Fruit fly (Drosophila melanogaster) whole organism, embryonic: Measurements from ENCODE around the gene CG4660.

Experiments
- Antp ChIP-seq: fragments of 200-800 bp; sonication (Bioruptor generic); optimal IDR thresholded peaks from 3 replicates; lab custom pipeline; 2016; ENCODE audit warnings: missing biosample characterization, missing genetic modification characterization
- CG1024 ChIP-seq: fragments of 200-800 bp; sonication (Bioruptor generic); IDR thresholded peaks from 2 replicates; pipeline ENCODE4 v1.3.6; 2022; ENCODE audit warnings: missing biosample characterization, missing genetic modification characterization
- CG10274 ChIP-seq: fragments of 200-800 bp; sonication (Bioruptor generic); optimal IDR thresholded peaks from 3 replicates; lab custom pipeline; 2017; ENCODE audit warnings: missing biosample characterization, mild to moderate bottlenecking, missing genetic modification characterization
- CG11504 ChIP-seq: fragments of 200-800 bp; sonication (Bioruptor generic); optimal IDR thresholded peaks from 3 replicates; lab custom pipeline; 2019; ENCODE audit warnings: missing biosample characterization, mild to moderate bottlenecking, missing genetic modification characterization, moderate library complexity
- CG12236 ChIP-seq: fragments of 200-800 bp; sonication (Bioruptor generic); optimal IDR thresholded peaks from 2 replicates; lab custom pipeline; 2016; ENCODE audit warnings: missing biosample characterization, missing genetic modification characterization
- CG12299 ChIP-seq: fragments of 200-800 bp; sonication (Bioruptor generic); optimal IDR thresholded peaks from 2 replicates; lab custom pipeline; 2018; ENCODE audit warnings: missing biosample characterization, mild to moderate bottlenecking, missing genetic modification characterization
- CG16815 ChIP-seq: fragments of 200-800 bp; sonication (Bioruptor generic); optimal IDR thresholded peaks from 3 replicates; lab custom pipeline; 2017; ENCODE audit warnings: missing biosample characterization, mild to moderate bottlenecking, missing genetic modification characterization
- CG17802 ChIP-seq: fragments of 200-800 bp; sonication (Bioruptor generic); optimal IDR thresholded peaks from 2 replicates; lab custom pipeline; 2018; ENCODE audit warnings: missing biosample characterization, mild to moderate bottlenecking, missing genetic modification characterization, moderate library complexity
- CG17829 ChIP-seq: fragments of 200-800 bp; optimal IDR thresholded peaks from 2 replicates; lab custom pipeline; 2019; ENCODE audit warnings: missing biosample characterization, mild to moderate bottlenecking, missing genetic modification characterization, moderate library complexity
- CG1792 ChIP-seq: fragments of 200-800 bp; sonication (Bioruptor generic); optimal IDR thresholded peaks from 2 replicates; lab custom pipeline; 2016; ENCODE audit warnings: missing biosample characterization, missing genetic modification characterization
- CG2120 ChIP-seq: fragments of 200-800 bp; sonication (Bioruptor generic); optimal IDR thresholded peaks from 3 replicates; lab custom pipeline; 2016; ENCODE audit warnings: missing biosample characterization, missing genetic modification characterization
- CG2129 ChIP-seq: fragments of 200-800 bp; sonication (Bioruptor generic); IDR thresholded peaks from 2 replicates; pipeline ENCODE4 v1.3.6; 2022; ENCODE audit warnings: missing biosample characterization, missing genetic modification characterization; ENCODE audit not compliant: partially characterized antibody
- CG31365 ChIP-seq: fragments of 200-800 bp; sonication (Bioruptor generic); optimal IDR thresholded peaks from 2 replicates; lab custom pipeline; 2018; ENCODE audit warnings: missing biosample characterization, mild to moderate bottlenecking, missing genetic modification characterization
- CG5953 ChIP-seq: fragments of 200-800 bp; sonication (Bioruptor generic); IDR thresholded peaks from 2 replicates; pipeline ENCODE4 v1.3.6; 2022; ENCODE audit warnings: missing biosample characterization, missing genetic modification characterization
- CG6765 ChIP-seq: fragments of 200-800 bp; sonication (Bioruptor generic); optimal IDR thresholded peaks from 3 replicates; lab custom pipeline; 2017; ENCODE audit warnings: missing biosample characterization, mild to moderate bottlenecking, missing genetic modification characterization
- CG7372 ChIP-seq: fragments of 200-800 bp; sonication (Bioruptor generic); IDR thresholded peaks from 2 replicates; pipeline ENCODE4 v1.3.6; 2022; ENCODE audit warnings: missing biosample characterization, missing genetic modification characterization
- CG7928 ChIP-seq: fragments of 200-800 bp; sonication (Bioruptor generic); optimal IDR thresholded peaks from 2 replicates; lab custom pipeline; 2017; ENCODE audit warnings: missing biosample characterization, mild to moderate bottlenecking, missing genetic modification characterization
- CG8388 ChIP-seq: fragments of 200-800 bp; sonication (Bioruptor generic); optimal IDR thresholded peaks from 2 replicates; lab custom pipeline; 2019; ENCODE audit warnings: missing biosample characterization, mild to moderate bottlenecking, missing genetic modification characterization, moderate library complexity
- CG9876 ChIP-seq: fragments of 200-800 bp; sonication (Bioruptor generic); optimal IDR thresholded peaks from 2 replicates; lab custom pipeline; 2016; ENCODE audit warnings: missing biosample characterization, missing genetic modification characterization
- Camta ChIP-seq: fragments of 200-800 bp; sonication (Bioruptor generic); optimal IDR thresholded peaks from 2 replicates; lab custom pipeline; 2016; ENCODE audit warnings: missing biosample characterization, missing genetic modification characterization
- D19B ChIP-seq: fragments of 200-800 bp; sonication (Bioruptor generic); optimal IDR thresholded peaks from 2 replicates; lab custom pipeline; 2017; ENCODE audit warnings: missing biosample characterization, mild to moderate bottlenecking, missing genetic modification characterization
- Dbx ChIP-seq: fragments of 200-800 bp; sonication (Bioruptor generic); IDR thresholded peaks from 3 replicates; pipeline ENCODE4 v1.3.6; 2022; ENCODE audit warnings: missing biosample characterization, missing genetic modification characterization
- Dip3 ChIP-seq: fragments of 200-800 bp; sonication (Bioruptor generic); optimal IDR thresholded peaks from 3 replicates; lab custom pipeline; 2016; ENCODE audit warnings: missing biosample characterization, missing genetic modification characterization
- Dll ChIP-seq: fragments of 200-800 bp; sonication (Bioruptor generic); IDR thresholded peaks from 4 replicates; pipeline ENCODE4 v1.3.6; 2022; ENCODE audit warnings: missing biosample characterization, missing genetic modification characterization; ENCODE audit not compliant: partially characterized antibody
- Elba2 ChIP-seq: fragments of 200-800 bp; sonication (Bioruptor generic); optimal IDR thresholded peaks from 3 replicates; lab custom pipeline; 2016; ENCODE audit warnings: missing biosample characterization, missing genetic modification characterization
- Hand ChIP-seq: fragments of 200-800 bp; sonication (Bioruptor generic); optimal IDR thresholded peaks from 2 replicates; lab custom pipeline; 2017; ENCODE audit warnings: mild to moderate bottlenecking, missing biosample characterization, missing genetic modification reagents, missing genetic modification characterization
- Hmr ChIP-seq: fragments of 200-800 bp; sonication (Bioruptor generic); optimal IDR thresholded peaks from 3 replicates; lab custom pipeline; 2017; ENCODE audit warnings: mild to moderate bottlenecking, missing biosample characterization, missing genetic modification reagents, missing genetic modification characterization
- Hr51 ChIP-seq, 2 experiments: fragments of 200-800 bp; sonication (Bioruptor generic); optimal IDR thresholded peaks; 2 replicates in 1 of 2; 3 replicates in 1 of 2; lab custom pipeline; 2016 to 2018; ENCODE audit warnings: missing biosample characterization in 2 of 2, missing genetic modification characterization in 2 of 2, mild to moderate bottlenecking in 1 of 2, moderate library complexity in 1 of 2
- Neu2 ChIP-seq: fragments of 200-800 bp; sonication (Bioruptor generic); optimal IDR thresholded peaks from 3 replicates; lab custom pipeline; 2016; ENCODE audit warnings: missing biosample characterization, missing genetic modification characterization, borderline replicate concordance
- PHDP ChIP-seq: fragments of 200-800 bp; sonication (Bioruptor generic); optimal IDR thresholded peaks from 3 replicates; lab custom pipeline; 2018; ENCODE audit warnings: missing biosample characterization, mild to moderate bottlenecking, missing genetic modification characterization, moderate library complexity
- Scr ChIP-seq: fragments of 200-800 bp; sonication (Bioruptor generic); IDR thresholded peaks from 2 replicates; pipeline ENCODE4 v1.3.6; 2022; ENCODE audit warnings: missing biosample characterization, missing genetic modification characterization; ENCODE audit not compliant: partially characterized antibody
- Sry-δ ChIP-seq: fragments of 200-800 bp; sonication (Bioruptor generic); optimal IDR thresholded peaks from 2 replicates; lab custom pipeline; 2016; ENCODE audit warnings: missing biosample characterization, missing genetic modification characterization
- ash1 ChIP-seq: fragments of 200-800 bp; sonication (Bioruptor generic); optimal IDR thresholded peaks from 2 replicates; lab custom pipeline; 2018; ENCODE audit warnings: missing biosample characterization, mild to moderate bottlenecking, missing genetic modification characterization
- bigmax ChIP-seq: fragments of 200-800 bp; sonication (Bioruptor generic); optimal IDR thresholded peaks from 2 replicates; lab custom pipeline; 2018; ENCODE audit warnings: missing biosample characterization, mild to moderate bottlenecking, missing genetic modification characterization
- esg ChIP-seq: fragments of 200-800 bp; sonication (Bioruptor generic); conservative IDR thresholded peaks from 2 replicates; pipeline ENCODE4 v1.3.6; 2022; ENCODE audit warnings: missing biosample characterization, missing genetic modification characterization
- fd102C ChIP-seq: fragments of 200-800 bp; sonication (Bioruptor generic); optimal IDR thresholded peaks from 2 replicates; lab custom pipeline; 2018; ENCODE audit warnings: missing biosample characterization, mild to moderate bottlenecking, missing genetic modification characterization, moderate library complexity
- grau ChIP-seq: fragments of 200-800 bp; optimal IDR thresholded peaks from 3 replicates; lab custom pipeline; 2019; ENCODE audit warnings: missing biosample characterization, mild to moderate bottlenecking, missing genetic modification characterization, moderate library complexity
- gsb ChIP-seq: fragments of 200-800 bp; sonication (Bioruptor generic); IDR thresholded peaks from 2 replicates; pipeline ENCODE4 v1.3.6; 2022; ENCODE audit warnings: missing biosample characterization, missing genetic modification characterization
- klu ChIP-seq: fragments of 200-800 bp; sonication (Bioruptor generic); IDR thresholded peaks from 2 replicates; pipeline ENCODE4 v1.3.6; 2022; ENCODE audit warnings: missing biosample characterization, missing genetic modification characterization
- lab ChIP-seq: fragments of 200-800 bp; sonication (Bioruptor generic); optimal IDR thresholded peaks from 3 replicates; lab custom pipeline; 2017; ENCODE audit warnings: missing biosample characterization, missing genetic modification characterization, mild to moderate bottlenecking, moderate library complexity, missing genetic modification reagents
- lov ChIP-seq, 2 experiments: fragments of 200-800 bp in 1 of 2; fragments of >200 bp in 1 of 2; sonication (Bioruptor generic) in 1 of 2; IDR thresholded peaks in 1 of 2; optimal IDR thresholded peaks in 1 of 2; 2 replicates in 1 of 2; 3 replicates in 1 of 2; pipeline versions ENCODE4 v1.3.6 to Lab custom; 2017 to 2022; ENCODE audit warnings: missing biosample characterization in 1 of 2, missing genetic modification characterization in 1 of 2
- pho ChIP-seq: fragments of 200-800 bp; sonication (Bioruptor generic); optimal IDR thresholded peaks from 2 replicates; lab custom pipeline; 2016; ENCODE audit warnings: missing biosample characterization, missing genetic modification characterization
- psq ChIP-seq: fragments of 200-800 bp; sonication (Bioruptor generic); optimal IDR thresholded peaks from 2 replicates; lab custom pipeline; 2017; ENCODE audit warnings: missing biosample characterization, missing genetic modification characterization
- stwl ChIP-seq: fragments of 200-800 bp; sonication (Bioruptor generic); optimal IDR thresholded peaks from 3 replicates; lab custom pipeline; 2018; ENCODE audit warnings: missing biosample characterization, mild to moderate bottlenecking, missing genetic modification characterization, moderate library complexity
- tgo ChIP-seq: fragments of 200-800 bp; sonication (Bioruptor generic); IDR thresholded peaks from 3 replicates; pipeline ENCODE4 v1.3.6; 2022; ENCODE audit warnings: missing biosample characterization, missing genetic modification characterization
- toy ChIP-seq: fragments of 200-800 bp; sonication (Bioruptor generic); IDR thresholded peaks from 2 replicates; pipeline ENCODE4 v1.3.6; 2022; ENCODE audit warnings: missing biosample characterization, missing genetic modification characterization
- trem ChIP-seq: fragments of 200-800 bp; optimal IDR thresholded peaks from 3 replicates; lab custom pipeline; 2019; ENCODE audit warnings: missing biosample characterization, mild to moderate bottlenecking, missing genetic modification characterization, moderate library complexity
- tup ChIP-seq: fragments of 200-800 bp; sonication (Bioruptor generic); optimal IDR thresholded peaks from 2 replicates; lab custom pipeline; 2016; ENCODE audit warnings: missing biosample characterization, mild to moderate bottlenecking, missing genetic modification characterization, moderate library complexity
- usp ChIP-seq: fragments of >200 bp; optimal IDR thresholded peaks from 2 replicates; lab custom pipeline; 2017; ENCODE audit warnings: missing biosample characterization, missing genetic modification characterization
- zen ChIP-seq: fragments of 200-800 bp; sonication (Bioruptor generic); optimal IDR thresholded peaks from 3 replicates; lab custom pipeline; 2018; ENCODE audit warnings: missing biosample characterization, mild to moderate bottlenecking, missing genetic modification characterization, moderate library complexity

CG4660 gene

DNA sequence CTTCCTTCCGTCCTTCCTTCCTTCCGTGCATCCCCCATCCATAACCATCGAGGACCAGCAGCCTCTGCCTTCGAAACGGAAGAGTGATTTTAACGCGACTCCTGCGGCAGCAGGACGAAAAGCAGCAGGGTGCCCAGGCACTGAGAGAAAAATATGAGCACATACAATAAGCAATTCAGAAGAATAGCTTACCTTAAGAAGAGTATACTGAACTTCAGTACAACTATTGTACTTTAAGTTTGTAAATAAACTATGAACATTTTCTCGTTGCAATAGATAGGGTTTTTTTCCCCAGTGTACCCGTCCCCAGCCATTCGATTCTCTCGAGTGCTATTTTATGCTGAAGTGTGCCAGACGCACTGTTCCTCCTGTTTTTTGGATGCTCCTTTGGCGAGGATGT is 49.5 kb downstream of the CG4660 start (continued):
- no peak for TF ChIP-seq Scr (GFP tag; lab: Robert Waterston, UW)
- peak; percentile 79 for TF ChIP-seq grau (tag; lab: Kevin White, UChicago)
- TF ChIP-seq CG17802 (tag; lab: Kevin White, UChicago), result peak; percentile 38
- peak; percentile 57 for TF ChIP-seq CG1792 (GFP tag; lab: Kevin White, UChicago)
- peak; percentile 9 for TF ChIP-seq CG10274 (GFP tag; lab: Kevin White, UChicago)
- TF ChIP-seq Dbx (GFP tag; lab: Robert Waterston, UW), result peak; percentile 70; the same call in 1 of the 3 replicates
- TF ChIP-seq stwl (tag; lab: Kevin White, UChicago), result no peak
- peak; percentile 69 for TF ChIP-seq pho
- TF ChIP-seq lab, result peak; percentile 86
- peak; percentile 1 for TF ChIP-seq CG6765 (GFP tag; lab: Kevin White, UChicago)
- TF ChIP-seq psq (GFP tag; lab: Kevin White, UChicago), result peak; percentile 23
- TF ChIP-seq PHDP (tag; lab: Kevin White, UChicago), result peak; percentile 71
- peak; percentile 74 for TF ChIP-seq Camta
- TF ChIP-seq Neu2 (GFP tag; lab: Kevin White, UChicago), result peak; percentile 23
- peak; percentile 77 for TF ChIP-seq Hand
- peak; percentile 47 for TF ChIP-seq CG31365 (tag; lab: Kevin White, UChicago)
- TF ChIP-seq ash1 (GFP tag; lab: Kevin White, UChicago), result no peak
- TF ChIP-seq bigmax (GFP tag; lab: Kevin White, UChicago), result no peak
- TF ChIP-seq CG12236 (GFP tag; lab: Kevin White, UChicago), result peak; percentile 28
- peak; percentile 39 for TF ChIP-seq Sry-δ
- TF ChIP-seq Dll, result no peak
- TF ChIP-seq CG9876 (GFP tag; lab: Kevin White, UChicago), result peak; percentile 59
- peak; percentile 82 for TF ChIP-seq CG17829 (tag; lab: Kevin White, UChicago)
- TF ChIP-seq Elba2 (GFP tag; lab: Kevin White, UChicago), result no peak
- TF ChIP-seq CG2129 (GFP tag; lab: Robert Waterston, UW), result no peak
- peak; percentile 74 for TF ChIP-seq CG12299
- TF ChIP-seq zen, result peak; percentile 69
- TF ChIP-seq fd102C (GFP tag; lab: Kevin White, UChicago), result peak; percentile 45
- peak; percentile 39 for TF ChIP-seq Dip3 (GFP tag; lab: Kevin White, UChicago)
- peak; percentile 57 for TF ChIP-seq CG5953 (GFP tag; lab: Robert Waterston, UW)
- TF ChIP-seq Antp (GFP tag; lab: Kevin White, UChicago), result peak; percentile 87
- peak; percentile 85 for TF ChIP-seq CG11504 (tag; lab: Kevin White, UChicago)
- peak; percentile 65 for TF ChIP-seq CG16815
- TF ChIP-seq Hr51 (GFP tag; optimal IDR thresholded peaks at IDR 0.05; lab: Kevin White, UChicago), result peak; percentile 67 to 69
- TF ChIP-seq Hmr, result peak; percentile 76
- peak; percentile 71 for TF ChIP-seq trem (tag; lab: Kevin White, UChicago)
- no peak for TF ChIP-seq tup
- TF ChIP-seq CG7928 (GFP tag; lab: Kevin White, UChicago), result no peak
- no peak for TF ChIP-seq gsb (GFP tag; lab: Robert Waterston, UW)
- TF ChIP-seq toy (GFP tag; lab: Robert Waterston, UW), result no peak
- no peak for TF ChIP-seq D19B (GFP tag; lab: Kevin White, UChicago)
- TF ChIP-seq usp (GFP tag; lab: Kevin White, UChicago), result no peak
- peak; percentile 77 for TF ChIP-seq CG2120 (GFP tag; lab: Kevin White, UChicago)
- peak; percentile 64 for TF ChIP-seq CG1024 (GFP tag; lab: Robert Waterston, UW)
- peak; percentile 63 for TF ChIP-seq esg (GFP tag; lab: Robert Waterston, UW)
- 0 out of 2 replicates have a peak, but pooled peaks have one; percentile 19 for TF ChIP-seq klu
- TF ChIP-seq CG7372 (GFP tag; lab: Robert Waterston, UW), result peak; percentile 55; the same call in 1 of the 2 replicates
- TF ChIP-seq CG8388 (GFP tag; lab: Kevin White, UChicago), result peak; percentile 75
- TF ChIP-seq lov (optimal IDR thresholded peaks at IDR 0.05; lab: Kevin White, UChicago), result no peak
- TF ChIP-seq lov (GFP tag; IDR thresholded peaks at IDR 0.05; lab: Robert Waterston, UW), result peak; percentile 77; the same call in 2 of the 3 replicates
- peak; percentile 72 for TF ChIP-seq tgo
